Worm (Caenorhabditis elegans) whole organism, L1 larva: ENCODE results near the gene nep-8.

Experiments used
- ceh-88 ChIP-seq: fragments of 200-800 bp; sonication (Bioruptor generic); IDR thresholded peaks from 2 replicates; pipeline ENCODE4 v1.3.6; 2022; ENCODE audit warnings: missing genetic modification characterization, missing compliant biosample characterization
- lin-14 ChIP-seq: fragments of 200-800 bp; sonication (Bioruptor generic); optimal IDR thresholded peaks from 2 replicates; lab custom pipeline; 2018; ENCODE audit warnings: mild to moderate bottlenecking, missing genetic modification characterization, moderate library complexity, missing compliant biosample characterization
- sox-4 ChIP-seq: sonication (generic microtip); optimal IDR thresholded peaks from 2 replicates; lab custom pipeline; 2016; ENCODE audit warnings: missing genetic modification characterization, missing compliant biosample characterization
- unc-130 ChIP-seq: fragments of 150-350 bp; optimal IDR thresholded peaks from 2 replicates; lab custom pipeline; 2017; ENCODE audit warnings: missing biosample characterization, missing genetic modification characterization, inconsistent platforms

DNA sequence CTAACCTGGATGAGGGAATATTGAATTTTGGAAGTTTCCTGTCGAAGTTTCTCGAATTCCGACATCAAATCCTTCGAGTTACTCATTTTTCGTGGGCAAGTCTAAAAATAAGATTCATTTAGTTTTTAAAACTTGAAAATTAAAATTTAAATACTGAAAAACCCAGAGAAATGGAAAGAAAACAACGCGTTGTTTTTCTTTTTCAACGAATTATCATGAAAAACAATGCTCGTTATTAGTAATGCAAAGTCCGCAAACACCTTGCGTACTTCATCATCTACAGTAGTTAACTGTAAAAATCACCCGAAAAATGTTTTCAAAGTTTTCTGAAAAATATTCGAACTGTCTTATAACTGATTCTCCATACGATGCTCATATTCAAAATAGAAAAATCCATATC lies 40.6 kb downstream of the nep-8 start, which contains the start of gene C16C8.4:
- TF ChIP-seq lin-14 (GFP tag; lab: Kevin White, UChicago), result no peak
- TF ChIP-seq unc-130 (tag; lab: Kevin White, UChicago), result no peak
- no peak for TF ChIP-seq sox-4 (tag; lab: Kevin White, UChicago)
- TF ChIP-seq ceh-88 (GFP tag; lab: Robert Waterston, UW), result no peak
